Worm (Caenorhabditis elegans) whole organism, mixed stage, embryonic: ENCODE data around the gene K02E7.1.

ENCODE experiments used
- M03D4.4 ChIP-seq: sonication (generic microtip); optimal IDR thresholded peaks from 2 replicates; lab custom pipeline; 2017; ENCODE audit warnings: mild to moderate bottlenecking, missing genetic modification characterization, missing compliant biosample characterization
- bed-3 ChIP-seq: fragments of 200-800 bp; sonication (Bioruptor generic); optimal IDR thresholded peaks from 3 replicates; lab custom pipeline; 2018; ENCODE audit warnings: mild to moderate bottlenecking, missing genetic modification characterization, moderate library complexity, missing compliant biosample characterization
- blmp-1 ChIP-seq: fragments of 150-350 bp; optimal IDR thresholded peaks from 2 replicates; lab custom pipeline; 2014; ENCODE audit warnings: missing biosample characterization, missing genetic modification characterization
- ceh-39 ChIP-seq: fragments of 150-350 bp; optimal IDR thresholded peaks from 2 replicates; lab custom pipeline; 2014; ENCODE audit warnings: missing biosample characterization, missing genetic modification characterization
- ceh-43 ChIP-seq: fragments of 200-800 bp; sonication (Bioruptor generic); optimal IDR thresholded peaks from 2 replicates; lab custom pipeline; 2018; ENCODE audit warnings: mild to moderate bottlenecking, missing genetic modification characterization, moderate library complexity, missing compliant biosample characterization
- ceh-83 ChIP-seq: fragments of 200-800 bp; sonication (Bioruptor generic); optimal IDR thresholded peaks from 2 replicates; lab custom pipeline; 2018; ENCODE audit warnings: mild to moderate bottlenecking, missing genetic modification characterization, missing compliant biosample characterization
- ces-1 ChIP-seq: fragments of 150-350 bp; optimal IDR thresholded peaks from 2 replicates; lab custom pipeline; 2014; ENCODE audit warnings: missing biosample characterization, missing genetic modification reagents, missing genetic modification characterization
- cnd-1 ChIP-seq: fragments of 200-800 bp; sonication (Bioruptor generic); optimal IDR thresholded peaks from 2 replicates; lab custom pipeline; 2018; ENCODE audit warnings: mild to moderate bottlenecking, missing genetic modification characterization, missing compliant biosample characterization
- drap-1 ChIP-seq: fragments of 200-800 bp; sonication (Bioruptor generic); optimal IDR thresholded peaks from 3 replicates; lab custom pipeline; 2018; ENCODE audit warnings: mild to moderate bottlenecking, missing genetic modification characterization, missing compliant biosample characterization
- elt-1 ChIP-seq: sonication (generic microtip); optimal IDR thresholded peaks from 2 replicates; lab custom pipeline; 2017; ENCODE audit warnings: missing genetic modification characterization, mild to moderate bottlenecking, missing compliant biosample characterization, antibody characterized with exemption, moderate library complexity, borderline replicate concordance; ENCODE audit not compliant: insufficient read depth
- elt-3 ChIP-seq: fragments of 150-350 bp; optimal IDR thresholded peaks from 2 replicates; lab custom pipeline; 2014; ENCODE audit warnings: missing biosample characterization, missing genetic modification characterization
- ham-2 ChIP-seq: fragments of 200-800 bp; sonication (Bioruptor generic); optimal IDR thresholded peaks from 2 replicates; lab custom pipeline; 2018; ENCODE audit warnings: mild to moderate bottlenecking, missing genetic modification characterization, missing compliant biosample characterization
- hlh-1 ChIP-seq: fragments of 150-350 bp; optimal IDR thresholded peaks from 2 replicates; lab custom pipeline; 2014; ENCODE audit warnings: missing biosample characterization, missing genetic modification reagents, missing genetic modification characterization
- lin-13 ChIP-seq: fragments of 150-350 bp; optimal IDR thresholded peaks from 2 replicates; lab custom pipeline; 2014; ENCODE audit warnings: missing biosample characterization, missing genetic modification characterization
- lin-32 ChIP-seq: fragments of 200-800 bp; sonication (Bioruptor generic); optimal IDR thresholded peaks from 2 replicates; lab custom pipeline; 2018; ENCODE audit warnings: mild to moderate bottlenecking, missing genetic modification characterization, missing compliant biosample characterization
- lsy-2 ChIP-seq: fragments of 150-350 bp; optimal IDR thresholded peaks from 2 replicates; lab custom pipeline; 2014; ENCODE audit warnings: missing biosample characterization, missing genetic modification characterization
- mab-5 ChIP-seq: fragments of 150-350 bp; optimal IDR thresholded peaks from 2 replicates; lab custom pipeline; 2014; ENCODE audit warnings: missing biosample characterization, missing genetic modification characterization
- mep-1 ChIP-seq: fragments of 150-350 bp; optimal IDR thresholded peaks from 2 replicates; lab custom pipeline; 2017; ENCODE audit warnings: missing biosample characterization, missing genetic modification reagents, missing genetic modification characterization, inconsistent platforms
- mls-2 ChIP-seq: sonication (generic microtip); optimal IDR thresholded peaks from 2 replicates; lab custom pipeline; 2016; ENCODE audit warnings: mild to moderate bottlenecking, missing genetic modification characterization, moderate library complexity, missing compliant biosample characterization
- nhr-12 ChIP-seq: fragments of 150-350 bp; optimal IDR thresholded peaks from 2 replicates; lab custom pipeline; 2014; ENCODE audit warnings: missing biosample characterization, missing genetic modification characterization
- nhr-2 ChIP-seq: fragments of 150-350 bp; optimal IDR thresholded peaks from 2 replicates; lab custom pipeline; 2014; ENCODE audit warnings: missing biosample characterization, missing genetic modification characterization
- nhr-237 ChIP-seq: fragments of 150-350 bp; optimal IDR thresholded peaks from 2 replicates; lab custom pipeline; 2014; ENCODE audit warnings: missing biosample characterization, missing genetic modification characterization
- nhr-28 ChIP-seq: fragments of 150-350 bp; optimal IDR thresholded peaks from 2 replicates; lab custom pipeline; 2014; ENCODE audit warnings: missing biosample characterization, missing genetic modification characterization
- nhr-76 ChIP-seq: sonication (generic microtip); optimal IDR thresholded peaks from 2 replicates; lab custom pipeline; 2017; ENCODE audit warnings: missing biosample characterization, missing genetic modification characterization
- pha-4 ChIP-seq: fragments of 150-350 bp; optimal IDR thresholded peaks from 2 replicates; lab custom pipeline; 2018; ENCODE audit warnings: missing biosample characterization, missing genetic modification reagents, missing genetic modification characterization
- sem-2 ChIP-seq: fragments of 200-800 bp; sonication (Bioruptor generic); optimal IDR thresholded peaks from 2 replicates; lab custom pipeline; 2018; ENCODE audit warnings: mild to moderate bottlenecking, missing genetic modification characterization, missing compliant biosample characterization
- snpc-4 ChIP-seq: fragments of 150-350 bp; optimal IDR thresholded peaks from 2 replicates; lab custom pipeline; 2014; ENCODE audit warnings: missing biosample characterization, missing genetic modification characterization
- sptf-1 ChIP-seq: sonication (generic microtip); optimal IDR thresholded peaks from 2 replicates; lab custom pipeline; 2017; ENCODE audit warnings: mild to moderate bottlenecking, missing genetic modification characterization, moderate library complexity, missing compliant biosample characterization
- tbx-8 ChIP-seq: fragments of 200-800 bp; sonication (Bioruptor generic); optimal IDR thresholded peaks from 2 replicates; lab custom pipeline; 2018; ENCODE audit warnings: mild to moderate bottlenecking, missing genetic modification characterization, moderate library complexity, missing compliant biosample characterization
- unc-120 ChIP-seq: sonication (generic microtip); optimal IDR thresholded peaks from 2 replicates; lab custom pipeline; 2017; ENCODE audit warnings: missing genetic modification characterization, missing compliant biosample characterization; ENCODE audit not compliant: poor library complexity, severe bottlenecking
- unc-39 ChIP-seq: fragments of 150-350 bp; optimal IDR thresholded peaks from 2 replicates; lab custom pipeline; 2014; ENCODE audit warnings: missing biosample characterization, missing genetic modification characterization
- unc-62 ChIP-seq: fragments of 150-350 bp; optimal IDR thresholded peaks from 2 replicates; lab custom pipeline; 2014; ENCODE audit warnings: missing biosample characterization, missing genetic modification reagents, missing genetic modification characterization
- zip-8 ChIP-seq: fragments of 150-350 bp; optimal IDR thresholded peaks from 2 replicates; lab custom pipeline; 2014; ENCODE audit warnings: missing biosample characterization, missing genetic modification characterization
- ztf-11 ChIP-seq: fragments of 150-350 bp; optimal IDR thresholded peaks from 2 replicates; lab custom pipeline; 2014; ENCODE audit warnings: missing biosample characterization, missing genetic modification characterization

The K02E7.1 gene

ce11 chrII:1102209-1102608, 19.2 kb downstream of the K02E7.1 start:
- TF ChIP-seq ztf-11 (tag; lab: Kevin White, UChicago): no peak
- TF ChIP-seq nhr-2 (tag; lab: Kevin White, UChicago): no peak
- no peak for TF ChIP-seq bed-3 (GFP tag; lab: Kevin White, UChicago)
- no peak for TF ChIP-seq sptf-1 (tag; lab: Kevin White, UChicago)
- no peak for TF ChIP-seq ces-1 (GFP tag; lab: Kevin White, UChicago)
- TF ChIP-seq M03D4.4 (tag; lab: Kevin White, UChicago): no peak
- no peak for TF ChIP-seq elt-3 (tag; lab: Kevin White, UChicago)
- no peak for TF ChIP-seq drap-1 (GFP tag; lab: Kevin White, UChicago)
- TF ChIP-seq ceh-83: no peak
- TF ChIP-seq tbx-8 (GFP tag; lab: Kevin White, UChicago): no peak
- no peak for TF ChIP-seq lin-13 (tag; lab: Kevin White, UChicago)
- no peak for TF ChIP-seq unc-120
- TF ChIP-seq nhr-76: no peak
- no peak for TF ChIP-seq zip-8
- TF ChIP-seq ceh-43 (GFP tag; lab: Kevin White, UChicago): no peak
- no peak for TF ChIP-seq hlh-1 (tag; lab: Kevin White, UChicago)
- no peak for TF ChIP-seq ham-2
- no peak for TF ChIP-seq unc-39

- TF ChIP-seq pha-4 (tag; lab: Kevin White, UChicago) (no peak), nhr-2 (tag; lab: Kevin White, UChicago) (no peak), unc-39 (no peak), mls-2 (tag; lab: Kevin White, UChicago) (no peak), zip-8 (no peak), unc-62 (GFP tag; lab: Kevin White, UChicago) (no peak), lin-13 (tag; lab: Kevin White, UChicago) (no peak), hlh-1 (tag; lab: Kevin White, UChicago) (no peak), bed-3 (GFP tag; lab: Kevin White, UChicago) (no peak), elt-1 (tag; lab: Kevin White, UChicago) (no peak), cnd-1 (tag; lab: Kevin White, UChicago) (no peak), blmp-1 (tag; lab: Kevin White, UChicago) (no peak)
Observed at ce11 chrII:1103484-1104100, 20.6 kb downstream of the K02E7.1 start.

- TF ChIP-seq pha-4 (tag; lab: Kevin White, UChicago) (no peak), sptf-1 (tag; lab: Kevin White, UChicago) (no peak), lsy-2 (tag; lab: Kevin White, UChicago) (no peak), ceh-43 (GFP tag; lab: Kevin White, UChicago) (no peak), ceh-39 (tag; lab: Kevin White, UChicago) (no peak), nhr-28 (tag; lab: Kevin White, UChicago) (no peak), hlh-1 (tag; lab: Kevin White, UChicago) (no peak), mls-2 (tag; lab: Kevin White, UChicago) (no peak), mab-5 (tag; lab: Kevin White, UChicago) (no peak)
Observed at ce11 chrII:1104409-1104808, 21.4 kb downstream of the K02E7.1 start, which contains the start of gene T13B5.9. TSS of gene T13B5.9 (minus strand) at chrII:1104509.

- TF ChIP-seq sem-2 (GFP tag; lab: Kevin White, UChicago) (no peak), ceh-83 (no peak), zip-8 (no peak), ceh-43 (GFP tag; lab: Kevin White, UChicago) (no peak), nhr-28 (tag; lab: Kevin White, UChicago) (no peak), ceh-39 (tag; lab: Kevin White, UChicago) (no peak), mab-5 (tag; lab: Kevin White, UChicago) (no peak), unc-120 (no peak), mls-2 (tag; lab: Kevin White, UChicago) (no peak), sptf-1 (tag; lab: Kevin White, UChicago) (no peak), lin-32 (no peak), mep-1 (tag; lab: Kevin White, UChicago) (no peak), ztf-11 (tag; lab: Kevin White, UChicago) (no peak), bed-3 (GFP tag; lab: Kevin White, UChicago) (no peak), nhr-76 (no peak), nhr-237 (tag; lab: Kevin White, UChicago) (no peak), M03D4.4 (tag; lab: Kevin White, UChicago) (no peak), nhr-12 (tag; lab: Kevin White, UChicago) (no peak), snpc-4 (tag; lab: Kevin White, UChicago) (no peak), ham-2 (no peak)
Observed at ce11 chrII:1105291-1105690, 22.3 kb downstream of the K02E7.1 start.
